Worm (Caenorhabditis elegans) whole organism, late embryonic: ENCODE data around the gene str-74.
A peak's percentile ranks its signal among the peaks of the same experiment; 100 is the strongest.

ENCODE experiments used
- C08G9.2 ChIP-seq: sonication (generic microtip); optimal IDR thresholded peaks from 2 replicates; lab custom pipeline; 2016; ENCODE audit warnings: mild to moderate bottlenecking, missing genetic modification characterization, moderate library complexity, missing compliant biosample characterization
- C38D4.7 ChIP-seq: fragments of 200-800 bp; sonication (Bioruptor generic); optimal IDR thresholded peaks from 2 replicates; lab custom pipeline; 2018; ENCODE audit warnings: mild to moderate bottlenecking, missing genetic modification characterization, moderate library complexity, missing compliant biosample characterization
- F13H6.1 ChIP-seq: sonication (generic microtip); optimal IDR thresholded peaks from 2 replicates; lab custom pipeline; 2016; ENCODE audit warnings: missing genetic modification characterization, missing compliant biosample characterization
- T23F11.4 ChIP-seq: fragments of 200-800 bp; sonication (Bioruptor generic); optimal IDR thresholded peaks from 2 replicates; lab custom pipeline; 2018; ENCODE audit warnings: mild to moderate bottlenecking, missing genetic modification characterization, missing compliant biosample characterization
- Y22D7AL.16 ChIP-seq: sonication (generic microtip); optimal IDR thresholded peaks from 2 replicates; lab custom pipeline; 2016; ENCODE audit warnings: missing genetic modification characterization, missing compliant biosample characterization
- ceh-14 ChIP-seq: sonication (generic microtip); optimal IDR thresholded peaks from 2 replicates; lab custom pipeline; 2016; ENCODE audit warnings: missing genotype, missing genetic modification characterization, missing compliant biosample characterization
- ceh-19 ChIP-seq: fragments of 200-800 bp; sonication (Bioruptor generic); optimal IDR thresholded peaks from 2 replicates; lab custom pipeline; 2018; ENCODE audit warnings: mild to moderate bottlenecking, missing genetic modification characterization, missing compliant biosample characterization
- ceh-2 ChIP-seq: sonication (generic microtip); optimal IDR thresholded peaks from 2 replicates; lab custom pipeline; 2016; ENCODE audit warnings: missing genotype, missing genetic modification characterization, missing compliant biosample characterization
- ceh-22 ChIP-seq: sonication (generic microtip); optimal IDR thresholded peaks from 2 replicates; lab custom pipeline; 2017; ENCODE audit warnings: missing biosample characterization, missing genetic modification characterization
- ceh-24 ChIP-seq: sonication (generic microtip); optimal IDR thresholded peaks from 2 replicates; lab custom pipeline; 2016; ENCODE audit warnings: mild to moderate bottlenecking, missing genetic modification characterization, missing compliant biosample characterization
- ceh-34 ChIP-seq: sonication (generic microtip); optimal IDR thresholded peaks from 2 replicates; lab custom pipeline; 2016; ENCODE audit warnings: mild to moderate bottlenecking, missing genetic modification characterization, missing compliant biosample characterization
- ceh-45 ChIP-seq: fragments of 200-800 bp; sonication (Bioruptor generic); IDR thresholded peaks from 2 replicates; pipeline ENCODE4 v1.3.6; 2022; ENCODE audit warnings: missing genetic modification reagents, missing genetic modification characterization, missing compliant biosample characterization
- ceh-6 ChIP-seq: fragments of 200-800 bp; sonication (Bioruptor generic); optimal IDR thresholded peaks from 2 replicates; lab custom pipeline; 2018; ENCODE audit warnings: mild to moderate bottlenecking, missing genetic modification characterization, missing compliant biosample characterization
- ceh-9 ChIP-seq: sonication (generic microtip); optimal IDR thresholded peaks from 2 replicates; lab custom pipeline; 2016; ENCODE audit warnings: mild to moderate bottlenecking, missing genetic modification characterization, inconsistent platforms, missing compliant biosample characterization
- che-1 ChIP-seq: sonication (generic microtip); optimal IDR thresholded peaks from 2 replicates; lab custom pipeline; 2016; ENCODE audit warnings: mild to moderate bottlenecking, missing genetic modification characterization, missing compliant biosample characterization
- dmd-4 ChIP-seq: sonication (generic microtip); optimal IDR thresholded peaks from 2 replicates; lab custom pipeline; 2016; ENCODE audit warnings: borderline replicate concordance, missing genetic modification characterization, missing compliant biosample characterization
- dve-1 ChIP-seq: sonication (generic microtip); optimal IDR thresholded peaks from 2 replicates; lab custom pipeline; 2017; ENCODE audit warnings: antibody characterized with exemption, mild to moderate bottlenecking, missing genetic modification characterization, missing compliant biosample characterization
- elt-2 ChIP-seq: sonication (generic microtip); optimal IDR thresholded peaks from 2 replicates; lab custom pipeline; 2016; ENCODE audit warnings: missing genetic modification reagents, missing genetic modification characterization, missing compliant biosample characterization
- elt-4 ChIP-seq: sonication (generic microtip); optimal IDR thresholded peaks from 2 replicates; lab custom pipeline; 2016; ENCODE audit warnings: missing genetic modification characterization, missing compliant biosample characterization
- ets-4 ChIP-seq: sonication (generic microtip); optimal IDR thresholded peaks from 2 replicates; lab custom pipeline; 2016; ENCODE audit warnings: missing genetic modification characterization, missing compliant biosample characterization
- fkh-10 ChIP-seq: fragments of 150-350 bp; optimal IDR thresholded peaks from 2 replicates; lab custom pipeline; 2014; ENCODE audit warnings: missing biosample characterization, missing genetic modification reagents, missing genetic modification characterization
- fkh-6 ChIP-seq: sonication (generic microtip); optimal IDR thresholded peaks from 2 replicates; lab custom pipeline; 2016; ENCODE audit warnings: missing genetic modification characterization, missing compliant biosample characterization
- hlh-8 ChIP-seq: sonication (generic microtip); optimal IDR thresholded peaks from 2 replicates; lab custom pipeline; 2016; ENCODE audit warnings: missing genotype, missing genetic modification characterization, missing compliant biosample characterization
- lim-6 ChIP-seq: sonication (generic microtip); optimal IDR thresholded peaks from 2 replicates; lab custom pipeline; 2016; ENCODE audit warnings: missing genetic modification characterization, missing compliant biosample characterization
- nfya-1 ChIP-seq: sonication (generic microtip); optimal IDR thresholded peaks from 2 replicates; lab custom pipeline; 2017; ENCODE audit warnings: missing genetic modification characterization, mild to moderate bottlenecking, missing compliant biosample characterization, antibody characterized with exemption, moderate library complexity
- nhr-11 ChIP-seq: fragments of 150-350 bp; optimal IDR thresholded peaks from 2 replicates; lab custom pipeline; 2014; ENCODE audit warnings: missing biosample characterization, missing genetic modification characterization
- nhr-232 ChIP-seq: sonication (generic microtip); optimal IDR thresholded peaks from 2 replicates; lab custom pipeline; 2016; ENCODE audit warnings: missing genetic modification characterization, missing compliant biosample characterization
- odd-2 ChIP-seq: sonication (generic microtip); optimal IDR thresholded peaks from 2 replicates; lab custom pipeline; 2017; ENCODE audit warnings: antibody characterized with exemption, mild to moderate bottlenecking, missing genetic modification characterization, missing compliant biosample characterization
- pag-3 ChIP-seq: sonication (generic microtip); optimal IDR thresholded peaks from 2 replicates; lab custom pipeline; 2016; ENCODE audit warnings: missing compliant biosample characterization, missing genetic modification characterization, borderline replicate concordance
- pax-1 ChIP-seq: fragments of 150-350 bp; optimal IDR thresholded peaks from 2 replicates; lab custom pipeline; 2014; ENCODE audit warnings: missing biosample characterization, missing genetic modification characterization
- pha-2 ChIP-seq: sonication (generic microtip); optimal IDR thresholded peaks from 2 replicates; lab custom pipeline; 2017; ENCODE audit warnings: mild to moderate bottlenecking, missing genetic modification characterization, missing compliant biosample characterization
- pha-4 ChIP-seq: fragments of 150-350 bp; optimal IDR thresholded peaks from 2 replicates; lab custom pipeline; 2018; ENCODE audit warnings: missing biosample characterization, missing genetic modification reagents, missing genetic modification characterization
- pros-1 ChIP-seq: fragments of 150-350 bp; optimal IDR thresholded peaks from 2 replicates; lab custom pipeline; 2014; ENCODE audit warnings: missing biosample characterization, missing genetic modification reagents, missing genetic modification characterization
- ref-2 ChIP-seq: sonication (generic microtip); optimal IDR thresholded peaks from 2 replicates; lab custom pipeline; 2016; ENCODE audit warnings: missing genetic modification characterization, missing compliant biosample characterization
- rnt-1 ChIP-seq: sonication (generic microtip); optimal IDR thresholded peaks from 2 replicates; lab custom pipeline; 2016; ENCODE audit warnings: missing genetic modification characterization, missing compliant biosample characterization
- syd-9 ChIP-seq: sonication (generic microtip); optimal IDR thresholded peaks from 2 replicates; lab custom pipeline; 2016; ENCODE audit warnings: mild to moderate bottlenecking, missing genetic modification characterization, moderate library complexity, missing compliant biosample characterization
- tbx-2 ChIP-seq: sonication (generic microtip); optimal IDR thresholded peaks from 2 replicates; lab custom pipeline; 2016; ENCODE audit warnings: missing genetic modification characterization, missing compliant biosample characterization
- ttx-3 ChIP-seq: sonication (generic microtip); optimal IDR thresholded peaks from 2 replicates; lab custom pipeline; 2016; ENCODE audit warnings: missing genetic modification reagents, missing genetic modification characterization, missing compliant biosample characterization
- unc-42 ChIP-seq: sonication (generic microtip); optimal IDR thresholded peaks from 2 replicates; lab custom pipeline; 2016; ENCODE audit warnings: missing genotype, missing genetic modification characterization, missing compliant biosample characterization
- unc-55 ChIP-seq: sonication (generic microtip); optimal IDR thresholded peaks from 2 replicates; lab custom pipeline; 2017; ENCODE audit warnings: missing biosample characterization, missing genetic modification reagents, missing genetic modification characterization
- unc-86 ChIP-seq: sonication (generic microtip); optimal IDR thresholded peaks from 2 replicates; lab custom pipeline; 2016; ENCODE audit warnings: missing genetic modification characterization, missing compliant biosample characterization
- zip-5 ChIP-seq: sonication (generic microtip); optimal IDR thresholded peaks from 2 replicates; lab custom pipeline; 2016; ENCODE audit warnings: missing genetic modification characterization, missing compliant biosample characterization

str-74 gene

DNA sequence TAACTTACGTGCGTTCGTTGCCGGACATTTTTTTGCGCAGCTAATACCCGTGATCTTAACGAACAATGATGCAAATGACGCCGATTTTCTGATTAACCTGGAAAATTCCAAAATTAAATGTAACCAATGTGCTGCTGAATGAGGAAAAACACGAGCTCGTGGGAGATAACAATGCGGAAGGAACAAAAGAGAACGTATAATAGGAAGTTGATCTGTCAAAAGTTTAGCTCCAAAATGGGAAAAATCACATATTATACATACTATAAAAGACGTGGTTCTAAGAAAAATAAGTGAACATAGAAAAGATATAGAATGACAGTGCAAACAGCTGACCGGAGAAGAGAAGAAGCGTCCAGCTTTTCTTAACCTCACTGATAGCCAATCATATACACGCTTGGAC lies 11.9 kb upstream of the str-74 start, which contains the start of gene C14H10.2:
Gene C14H10.2 (minus strand): TSS at position 101 of the 400 bp plus-strand sequence.
- TF ChIP-seq unc-42 (tag; lab: Kevin White, UChicago) (no peak), nhr-11 (no peak)

DNA sequence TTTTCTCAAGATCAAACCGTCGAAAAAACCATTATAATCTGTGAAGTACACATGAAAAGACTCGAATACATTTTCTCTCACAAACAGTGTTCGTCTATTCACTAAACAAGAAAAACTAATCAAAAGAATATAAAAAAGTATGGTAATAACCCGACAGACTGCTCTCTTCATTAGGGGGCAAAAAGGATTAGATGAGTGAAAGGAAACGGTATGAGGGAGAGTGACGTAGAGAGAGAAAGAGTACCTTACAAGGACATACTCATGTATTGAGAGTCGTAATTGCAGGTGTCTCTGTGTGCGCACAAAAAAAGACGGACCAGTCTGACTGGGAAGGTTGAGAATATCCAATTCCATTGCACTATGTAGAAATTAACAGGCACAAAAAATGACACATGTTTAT lies 8.8 kb upstream of the str-74 start:
- no peak for TF ChIP-seq fkh-6 (tag; lab: Kevin White, UChicago)
- no peak for TF ChIP-seq nhr-11
- no peak for TF ChIP-seq che-1 (tag; lab: Kevin White, UChicago)
- TF ChIP-seq syd-9 (tag; lab: Kevin White, UChicago): no peak
- TF ChIP-seq ceh-19: no peak
- no peak for TF ChIP-seq ceh-6 (GFP tag; lab: Kevin White, UChicago)
- TF ChIP-seq ets-4 (tag; lab: Kevin White, UChicago): no peak
- TF ChIP-seq C08G9.2 (tag; lab: Kevin White, UChicago): no peak
- no peak for TF ChIP-seq fkh-10
- no peak for TF ChIP-seq pax-1 (tag; lab: Kevin White, UChicago)
- no peak for TF ChIP-seq dmd-4 (tag; lab: Kevin White, UChicago)
- no peak for TF ChIP-seq odd-2 (tag; lab: Kevin White, UChicago)
- TF ChIP-seq ceh-9: no peak
- TF ChIP-seq pha-2: no peak
- TF ChIP-seq F13H6.1: no peak
- TF ChIP-seq elt-4 (tag; lab: Kevin White, UChicago): no peak

DNA sequence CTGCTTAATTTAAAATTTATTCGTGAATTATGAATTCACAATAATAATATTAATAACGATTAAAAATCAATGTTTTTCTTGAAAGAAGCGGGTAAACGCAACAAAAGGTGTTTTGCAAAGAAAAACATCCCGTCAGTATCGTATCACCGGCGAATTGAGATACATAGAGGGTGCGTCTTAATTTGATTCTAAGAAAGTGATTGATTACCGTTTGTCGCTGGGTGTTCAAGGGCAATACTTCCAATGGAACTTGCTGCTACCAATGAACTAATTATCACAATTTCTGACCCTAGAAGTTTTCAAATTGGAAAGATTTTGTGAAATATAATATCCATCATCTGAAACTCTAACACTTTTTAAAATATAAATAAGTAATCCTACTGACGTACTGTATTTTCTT lies 4.8 kb upstream of the str-74 start:
- no peak for TF ChIP-seq pag-3 (tag; lab: Kevin White, UChicago)
- TF ChIP-seq lim-6 (tag; lab: Kevin White, UChicago): no peak
- no peak for TF ChIP-seq hlh-8 (tag; lab: Kevin White, UChicago)
- no peak for TF ChIP-seq zip-5 (tag; lab: Kevin White, UChicago)
- TF ChIP-seq ceh-2: no peak
- no peak for TF ChIP-seq elt-4 (tag; lab: Kevin White, UChicago)
- TF ChIP-seq ref-2: no peak
- TF ChIP-seq Y22D7AL.16 (tag; lab: Kevin White, UChicago): no peak
- no peak for TF ChIP-seq elt-2 (tag; lab: Kevin White, UChicago)
- no peak for TF ChIP-seq C38D4.7 (GFP tag; lab: Kevin White, UChicago)
- no peak for TF ChIP-seq nfya-1 (tag; lab: Kevin White, UChicago)
- TF ChIP-seq fkh-6 (tag; lab: Kevin White, UChicago): no peak
- no peak for TF ChIP-seq dve-1
- no peak for TF ChIP-seq ttx-3
- TF ChIP-seq pha-4 (tag; lab: Kevin White, UChicago): no peak
- no peak for TF ChIP-seq che-1 (tag; lab: Kevin White, UChicago)
- no peak for TF ChIP-seq ceh-45
- TF ChIP-seq unc-42 (tag; lab: Kevin White, UChicago): no peak
- TF ChIP-seq ceh-34 (tag; lab: Kevin White, UChicago): no peak

DNA sequence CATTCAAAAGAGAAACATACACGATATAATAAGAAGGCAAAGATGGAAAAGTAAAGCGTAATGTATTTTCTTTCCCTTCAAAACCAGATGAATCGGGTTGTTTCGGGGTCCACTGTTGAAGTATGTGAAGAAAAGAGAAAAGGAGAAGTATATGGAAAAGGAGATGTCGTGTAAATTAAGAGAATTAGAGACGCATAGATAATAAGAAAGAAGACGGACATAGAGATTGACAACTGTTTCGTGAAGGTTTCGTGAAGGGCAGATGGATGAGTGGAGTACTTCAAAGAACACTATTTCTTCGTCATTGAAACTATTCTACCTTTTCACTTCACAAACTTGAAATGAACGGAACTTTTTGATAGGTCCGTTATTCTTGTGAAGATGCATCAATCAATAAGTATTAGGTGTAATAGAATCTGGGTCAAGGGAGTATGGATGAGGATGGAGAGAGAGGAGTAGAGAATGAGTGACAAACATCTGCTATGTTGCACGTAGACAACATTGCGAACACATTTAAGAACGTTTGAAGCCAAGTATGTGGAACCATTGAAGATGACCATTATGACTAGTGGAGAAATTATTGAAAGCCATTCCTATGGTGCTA lies 2.6 kb downstream of the str-74 start:
- TF ChIP-seq rnt-1 (no peak), syd-9 (tag; lab: Kevin White, UChicago) (no peak), unc-86 (tag; lab: Kevin White, UChicago) (no peak), T23F11.4 (no peak), dmd-4 (tag; lab: Kevin White, UChicago) (no peak), nhr-232 (tag; lab: Kevin White, UChicago) (no peak), ceh-22 (tag; lab: Kevin White, UChicago) (no peak), unc-55 (peak; percentile 73), ceh-24 (tag; lab: Kevin White, UChicago) (no peak), nfya-1 (tag; lab: Kevin White, UChicago) (peak; percentile 40), tbx-2 (tag; lab: Kevin White, UChicago) (peak; percentile 1), ceh-14 (tag; lab: Kevin White, UChicago) (no peak), pros-1 (tag; lab: Kevin White, UChicago) (no peak)
- TF ChIP-seq, all 69 proteins: peak for 3
